Worm (Caenorhabditis elegans) whole organism, L4 larva: ENCODE data around the gene F09E5.8.

Source experiments
- F10B5.3 ChIP-seq: sonication (generic microtip); optimal IDR thresholded peaks from 2 replicates; lab custom pipeline; 2016; ENCODE audit warnings: mild to moderate bottlenecking, missing genetic modification characterization, missing compliant biosample characterization
- F49E8.2 ChIP-seq: sonication (generic microtip); optimal IDR thresholded peaks from 2 replicates; lab custom pipeline; 2016; ENCODE audit warnings: missing compliant biosample characterization, mild to moderate bottlenecking, missing genetic modification characterization, borderline replicate concordance
- Y5F2A.4 ChIP-seq: fragments of 200-800 bp; sonication (Bioruptor generic); optimal IDR thresholded peaks from 2 replicates; lab custom pipeline; 2018; ENCODE audit warnings: mild to moderate bottlenecking, missing genetic modification characterization, missing compliant biosample characterization
- ZK546.5 ChIP-seq, 2 experiments: sonication (generic microtip); optimal IDR thresholded peaks; 2 replicates each; lab custom pipeline; 2017; ENCODE audit warnings: missing biosample characterization in 2 of 2, missing genetic modification characterization in 2 of 2
- aha-1 ChIP-seq: fragments of 150-350 bp; peaks from one replicate; lab custom pipeline; 2014; ENCODE audit warnings: missing biosample characterization, missing genetic modification characterization
- ama-1 ChIP-seq: fragments of 150-350 bp; optimal IDR thresholded peaks from 2 replicates; lab custom pipeline; 2014; ENCODE audit warnings: inconsistent platforms, mixed read lengths
- ceh-32 ChIP-seq: sonication (generic microtip); optimal IDR thresholded peaks from 2 replicates; lab custom pipeline; 2016; ENCODE audit warnings: mild to moderate bottlenecking, missing genetic modification characterization, missing compliant biosample characterization; ENCODE audit not compliant: poor library complexity
- daf-16 ChIP-seq, 3 experiments: sonication (generic microtip); optimal IDR thresholded peaks; 2 replicates each; lab custom pipeline; 2016 to 2017; ENCODE audit warnings: missing genetic modification characterization in 3 of 3, missing genetic modification reagents in 3 of 3, mild to moderate bottlenecking in 2 of 3, missing compliant biosample characterization in 2 of 3, missing biosample characterization in 1 of 3, moderate library complexity in 1 of 3
- dmd-6 ChIP-seq: fragments of 200-800 bp; sonication (Bioruptor generic); IDR thresholded peaks from 2 replicates; pipeline ENCODE4 v1.3.6; 2022; ENCODE audit warnings: missing genetic modification reagents, missing genetic modification characterization, missing compliant biosample characterization
- dpl-1 ChIP-seq: fragments of 150-350 bp; optimal IDR thresholded peaks from 2 replicates; lab custom pipeline; 2014; ENCODE audit warnings: missing biosample characterization, missing genetic modification reagents, missing genetic modification characterization
- duxl-1 ChIP-seq: sonication (generic microtip); optimal IDR thresholded peaks from 2 replicates; lab custom pipeline; 2016; ENCODE audit warnings: mild to moderate bottlenecking, missing genetic modification characterization, moderate library complexity, missing compliant biosample characterization; ENCODE audit not compliant: poor library complexity
- dve-1 ChIP-seq: sonication (generic microtip); optimal IDR thresholded peaks from 2 replicates; lab custom pipeline; 2017; ENCODE audit warnings: antibody characterized with exemption, mild to moderate bottlenecking, missing genetic modification characterization, missing compliant biosample characterization; ENCODE audit not compliant: insufficient read depth
- fkh-10 ChIP-seq: fragments of 150-350 bp; optimal IDR thresholded peaks from 2 replicates; lab custom pipeline; 2014; ENCODE audit warnings: missing biosample characterization, missing genetic modification reagents, missing genetic modification characterization
- fos-1 ChIP-seq: fragments of 150-350 bp; optimal IDR thresholded peaks from 2 replicates; lab custom pipeline; 2014; ENCODE audit warnings: missing biosample characterization, missing genetic modification characterization
- gei-8 ChIP-seq: fragments of 200-800 bp; sonication (Bioruptor generic); optimal IDR thresholded peaks from 2 replicates; lab custom pipeline; 2018; ENCODE audit warnings: mild to moderate bottlenecking, missing genetic modification characterization, missing compliant biosample characterization
- hlh-11 ChIP-seq: fragments of 200-800 bp; sonication (Bioruptor generic); optimal IDR thresholded peaks from 2 replicates; lab custom pipeline; 2018; ENCODE audit warnings: mild to moderate bottlenecking, missing genetic modification characterization, missing compliant biosample characterization
- hlh-30 ChIP-seq: sonication (generic microtip); optimal IDR thresholded peaks from 2 replicates; lab custom pipeline; 2017; ENCODE audit warnings: antibody characterized with exemption, mild to moderate bottlenecking, missing genetic modification characterization, missing compliant biosample characterization; ENCODE audit not compliant: insufficient read depth
- lin-15B ChIP-seq: fragments of 150-350 bp; sonication (generic microtip); optimal IDR thresholded peaks from 3 replicates; lab custom pipeline; 2014; ENCODE audit warnings: missing biosample characterization, missing genetic modification characterization
- lin-39 ChIP-seq: fragments of 150-350 bp; optimal IDR thresholded peaks from 2 replicates; lab custom pipeline; 2014; ENCODE audit warnings: missing biosample characterization, missing genetic modification reagents, missing genetic modification characterization
- lsy-2 ChIP-seq, 2 experiments: fragments of 150-350 bp in 1 of 2; sonication (generic microtip) in 1 of 2; optimal IDR thresholded peaks; 2 replicates each; lab custom pipeline; 2014 to 2017; ENCODE audit warnings: missing biosample characterization in 2 of 2, missing genetic modification characterization in 2 of 2
- madf-5 ChIP-seq, 2 experiments: fragments of 200-800 bp; sonication (Bioruptor generic); IDR thresholded peaks; 2 replicates each; pipeline ENCODE4 v1.3.6; 2022; ENCODE audit warnings: missing compliant biosample characterization in 2 of 2, missing genetic modification characterization in 2 of 2
- mes-2 ChIP-seq: sonication (generic microtip); optimal IDR thresholded peaks from 2 replicates; lab custom pipeline; 2016; ENCODE audit warnings: missing genotype, mild to moderate bottlenecking, missing genetic modification characterization, missing compliant biosample characterization; ENCODE audit not compliant: poor library complexity, severe bottlenecking
- mxl-3 ChIP-seq: fragments of 200-800 bp; sonication (Bioruptor generic); optimal IDR thresholded peaks from 2 replicates; lab custom pipeline; 2018; ENCODE audit warnings: mild to moderate bottlenecking, missing genetic modification characterization, missing compliant biosample characterization
- nhr-11 ChIP-seq: fragments of 150-350 bp; optimal IDR thresholded peaks from 2 replicates; lab custom pipeline; 2014; ENCODE audit warnings: missing biosample characterization, missing genetic modification characterization
- nhr-28 ChIP-seq: fragments of 150-350 bp; optimal IDR thresholded peaks from 2 replicates; lab custom pipeline; 2014; ENCODE audit warnings: missing biosample characterization, missing genetic modification characterization
- nhr-42 ChIP-seq: fragments of 200-800 bp; sonication (Bioruptor generic); IDR thresholded peaks from 2 replicates; pipeline ENCODE4 v1.3.6; 2022; ENCODE audit warnings: missing genetic modification characterization, missing compliant biosample characterization
- nhr-48 ChIP-seq: sonication (generic microtip); optimal IDR thresholded peaks from 2 replicates; lab custom pipeline; 2016; ENCODE audit warnings: mild to moderate bottlenecking, missing genetic modification characterization, missing compliant biosample characterization
- nhr-6 ChIP-seq: fragments of 150-350 bp; optimal IDR thresholded peaks from 2 replicates; lab custom pipeline; 2014; ENCODE audit warnings: missing biosample characterization, missing genetic modification characterization
- nhr-77 ChIP-seq: fragments of 150-350 bp; optimal IDR thresholded peaks from 2 replicates; lab custom pipeline; 2014; ENCODE audit warnings: missing biosample characterization, missing genetic modification characterization
- pha-4 ChIP-seq, 2 experiments: fragments of 150-350 bp in 1 of 2; fragments of 200-800 bp in 1 of 2; sonication (Bioruptor generic) in 1 of 2; IDR thresholded peaks in 1 of 2; optimal IDR thresholded peaks in 1 of 2; 2 replicates each; pipeline versions ENCODE4 v1.3.6 to Lab custom; 2014 to 2022; ENCODE audit warnings: missing genetic modification characterization in 2 of 2, missing genetic modification reagents in 2 of 2, missing biosample characterization in 1 of 2, missing compliant biosample characterization in 1 of 2
- php-3 ChIP-seq: fragments of 200-800 bp; sonication (Bioruptor generic); IDR thresholded peaks from 2 replicates; pipeline ENCODE4 v1.3.6; 2022; ENCODE audit warnings: missing genetic modification reagents, missing genetic modification characterization, missing compliant biosample characterization
- rbr-2 ChIP-seq: sonication (generic microtip); optimal IDR thresholded peaks from 2 replicates; lab custom pipeline; 2016; ENCODE audit warnings: missing genotype, missing genetic modification characterization, missing compliant biosample characterization
- set-16 ChIP-seq: fragments of 200-800 bp; sonication (Bioruptor generic); IDR thresholded peaks from 2 replicates; pipeline ENCODE4 v1.3.6; 2022; ENCODE audit warnings: missing genetic modification reagents, missing genetic modification characterization, missing compliant biosample characterization
- snpc-1.2 ChIP-seq: fragments of 200-800 bp; sonication (Bioruptor generic); IDR thresholded peaks from 2 replicates; pipeline ENCODE4 v1.3.6; 2022; ENCODE audit warnings: missing genetic modification reagents, missing genetic modification characterization, missing compliant biosample characterization
- spr-3 ChIP-seq: fragments of 200-800 bp; sonication (Bioruptor generic); optimal IDR thresholded peaks from 2 replicates; lab custom pipeline; 2018; ENCODE audit warnings: mild to moderate bottlenecking, missing genetic modification characterization, missing compliant biosample characterization
- unc-39 ChIP-seq: sonication (generic microtip); optimal IDR thresholded peaks from 2 replicates; lab custom pipeline; 2017; ENCODE audit warnings: missing biosample characterization, missing genetic modification characterization
- unc-62 ChIP-seq, 3 experiments: fragments of 150-350 bp in 1 of 3; sonication (generic microtip); optimal IDR thresholded peaks in 2 of 3; peaks in 1 of 3; 1 replicate in 1 of 3; 2 replicates in 2 of 3; lab custom pipeline; 2014 to 2017; ENCODE audit warnings: missing biosample characterization in 3 of 3, missing genetic modification characterization in 3 of 3, missing genetic modification reagents in 3 of 3, missing genotype in 1 of 3
- vab-7 ChIP-seq: fragments of 200-800 bp; sonication (Bioruptor generic); IDR thresholded peaks from 2 replicates; pipeline ENCODE4 v1.3.6; 2022; ENCODE audit warnings: missing genetic modification reagents, missing genetic modification characterization, missing compliant biosample characterization
- zfp-3 ChIP-seq: fragments of 200-800 bp; sonication (Bioruptor generic); conservative IDR thresholded peaks from 2 replicates; pipeline ENCODE4 v1.3.6; 2022; ENCODE audit warnings: missing genetic modification reagents, missing genetic modification characterization, missing compliant biosample characterization

Gene F09E5.8

DNA sequence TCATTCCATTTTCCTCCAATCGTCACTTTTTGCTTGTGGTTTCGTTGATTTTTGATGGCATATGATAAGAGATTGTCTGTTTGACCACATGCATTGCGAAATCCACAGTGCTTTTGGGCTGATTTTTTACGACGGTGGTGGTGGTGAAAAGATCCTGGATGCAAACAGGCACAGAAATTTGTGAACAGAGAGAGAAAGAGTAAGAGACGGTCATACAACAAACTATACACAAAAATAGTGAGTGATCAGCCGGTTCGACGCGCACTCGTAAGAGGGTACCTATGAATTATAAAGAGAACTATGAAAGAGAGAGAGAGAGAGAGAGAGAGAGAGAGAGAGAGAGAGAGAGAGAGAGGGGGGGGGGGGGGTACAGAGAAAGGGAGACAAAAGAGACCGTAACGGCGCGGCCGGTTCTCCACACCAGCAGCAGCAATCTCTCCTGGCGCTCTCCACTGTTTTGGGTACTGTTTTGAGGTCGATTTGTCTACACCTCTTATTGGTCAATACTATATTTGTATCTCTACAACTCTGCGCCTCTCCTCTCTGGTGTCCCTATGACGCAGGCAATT, 28.7 kb upstream of the F09E5.8 start (continued):
- TF ChIP-seq nhr-28 (peak; percentile 66), nhr-6 (tag; lab: Kevin White, UChicago) (peak; percentile 63), pha-4 (GFP tag; IDR thresholded peaks at IDR 0.05; lab: Robert Waterston, UW) (peak; percentile 91; the same call in 1 of the 2 replicates), pha-4 (tag; optimal IDR thresholded peaks at IDR 0.05; lab: Kevin White, UChicago) (peak; percentile 43), php-3 (GFP tag; lab: Robert Waterston, UW) (peak; percentile 63; the same call in 1 of the 2 replicates), zfp-3 (GFP tag; lab: Robert Waterston, UW) (no peak), lin-15B (tag; lab: Kevin White, UChicago) (no peak), lin-39 (tag; lab: Kevin White, UChicago) (no peak), set-16 (GFP tag; lab: Robert Waterston, UW) (peak; percentile 98), rbr-2 (tag; lab: Kevin White, UChicago) (peak; percentile 42), mxl-3 (GFP tag; lab: Kevin White, UChicago) (peak; percentile 61), nhr-42 (GFP tag; lab: Robert Waterston, UW) (0 out of 2 replicates have a peak, but pooled peaks have one; percentile 15), nhr-48 (tag; lab: Kevin White, UChicago) (peak; percentile 96), spr-3 (GFP tag; lab: Kevin White, UChicago) (peak; percentile 26), unc-62 (GFP tag; optimal IDR thresholded peaks at IDR 0.05 in 1 of 2; lab: Kevin White, UChicago) (peak in 1 of 2 experiments; percentile 98), unc-62 (tag; optimal IDR thresholded peaks at IDR 0.05; lab: Kevin White, UChicago) (no peak), hlh-30 (tag; lab: Kevin White, UChicago) (peak; percentile 65), aha-1 (tag; lab: Kevin White, UChicago) (peak; percentile 27), fkh-10 (GFP tag; lab: Kevin White, UChicago) (no peak), gei-8 (GFP tag; lab: Kevin White, UChicago) (peak; percentile 64), dve-1 (peak; percentile 66), nhr-77 (tag; lab: Kevin White, UChicago) (peak; percentile 39), fos-1 (tag; lab: Kevin White, UChicago) (no peak), duxl-1 (peak; percentile 42), dmd-6 (GFP tag; lab: Robert Waterston, UW) (peak; percentile 52), ama-1 (lab: Kevin White, UChicago) (no peak), mes-2 (peak; percentile 41), madf-5 (GFP tag; IDR thresholded peaks at IDR 0.05; lab: Robert Waterston, UW) (0 out of 4 replicates have a peak, but pooled peaks of 1 of the 2 experiments have one; percentile 5), lsy-2 (tag; optimal IDR thresholded peaks at IDR 0.05; lab: Kevin White, UChicago) (peak; percentile 25 to 38)

DNA sequence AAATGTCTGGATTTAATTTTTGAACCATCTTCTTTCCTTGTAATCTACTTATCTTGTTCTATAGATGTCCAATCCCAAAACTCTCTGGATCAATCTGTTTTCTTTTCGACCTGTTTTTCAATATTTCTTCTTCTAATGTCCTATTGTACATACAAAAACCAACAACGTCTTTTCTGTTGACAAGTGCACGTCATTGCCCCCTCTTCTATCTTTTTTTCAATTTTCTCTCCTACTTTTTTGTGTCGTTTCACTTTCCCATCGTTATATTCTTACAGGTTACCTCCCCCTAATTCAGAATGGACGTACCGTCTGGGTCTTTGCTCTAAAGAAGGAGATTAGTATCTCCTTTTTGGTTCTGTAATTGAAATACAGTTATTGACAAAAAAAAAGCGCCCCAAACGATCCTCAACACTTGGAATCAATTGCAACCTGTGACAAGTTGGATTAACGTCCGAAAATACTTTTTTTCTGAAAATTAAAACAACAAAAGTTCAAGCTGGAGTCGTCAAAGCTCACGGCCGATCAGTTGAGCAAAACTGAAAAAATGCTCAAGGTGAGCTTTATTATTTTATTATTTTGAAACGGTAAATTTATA, 27.6 kb upstream of the F09E5.8 start, which contains the start of gene vhp-1:
Gene vhp-1, plus strand, starts transcription at position 545 of the 595 bp plus-strand sequence.
- TF ChIP-seq Y5F2A.4 (GFP tag; lab: Kevin White, UChicago) (no peak), unc-39 (tag; lab: Kevin White, UChicago) (no peak), nhr-77 (tag; lab: Kevin White, UChicago) (no peak), ZK546.5 (tag; optimal IDR thresholded peaks at IDR 0.05; lab: Kevin White, UChicago) (no peak), unc-62 (GFP tag; optimal IDR thresholded peaks at IDR 0.05 in 1 of 2; lab: Kevin White, UChicago) (no peak), unc-62 (tag; optimal IDR thresholded peaks at IDR 0.05; lab: Kevin White, UChicago) (no peak), dmd-6 (GFP tag; lab: Robert Waterston, UW) (no peak), snpc-1.2 (GFP tag; lab: Robert Waterston, UW) (no peak), fos-1 (tag; lab: Kevin White, UChicago) (no peak), pha-4 (GFP tag; IDR thresholded peaks at IDR 0.05; lab: Robert Waterston, UW) (no peak), pha-4 (tag; optimal IDR thresholded peaks at IDR 0.05; lab: Kevin White, UChicago) (peak; percentile 15), aha-1 (tag; lab: Kevin White, UChicago) (no peak), zfp-3 (GFP tag; lab: Robert Waterston, UW) (no peak), vab-7 (GFP tag; lab: Robert Waterston, UW) (no peak), ceh-32 (tag; lab: Kevin White, UChicago) (no peak), nhr-11 (tag; lab: Kevin White, UChicago) (no peak), F49E8.2 (tag; lab: Kevin White, UChicago) (no peak), nhr-28 (peak; percentile 32), hlh-11 (tag; lab: Kevin White, UChicago) (peak; percentile 26), F10B5.3 (no peak), dpl-1 (GFP tag; lab: Kevin White, UChicago) (no peak), daf-16 (GFP tag; optimal IDR thresholded peaks at IDR 0.05; lab: Kevin White, UChicago) (no peak), daf-16 (tag; optimal IDR thresholded peaks at IDR 0.05; lab: Kevin White, UChicago) (peak; percentile 20), dve-1 (no peak), spr-3 (GFP tag; lab: Kevin White, UChicago) (no peak)
